Worm (Caenorhabditis elegans) whole organism, L2 larva: ENCODE data around the gene sri-45.
"Not testable (repeated sequence)": the region's sequence is repeated elsewhere in the genome, so short reads cannot be mapped to it uniquely, and the experiment has no call there.

Experiments
- C34F6.9 ChIP-seq: fragments of 150-350 bp; optimal IDR thresholded peaks from 2 replicates; lab custom pipeline; 2014; ENCODE audit warnings: missing biosample characterization, missing genetic modification characterization
- F13H6.1 ChIP-seq: sonication (generic microtip); optimal IDR thresholded peaks from 2 replicates; lab custom pipeline; 2016; ENCODE audit warnings: missing genetic modification characterization, missing compliant biosample characterization
- R02D3.7 ChIP-seq: fragments of 150-350 bp; optimal IDR thresholded peaks from 2 replicates; lab custom pipeline; 2014; ENCODE audit warnings: missing biosample characterization, missing genetic modification characterization
- Y55F3AM.14 ChIP-seq: fragments of 200-800 bp; sonication (Bioruptor generic); optimal IDR thresholded peaks from 2 replicates; lab custom pipeline; 2018; ENCODE audit warnings: mild to moderate bottlenecking, missing genetic modification characterization, missing compliant biosample characterization
- alr-1 ChIP-seq: fragments of 150-350 bp; optimal IDR thresholded peaks from 2 replicates; lab custom pipeline; 2014; ENCODE audit warnings: missing biosample characterization, missing genetic modification characterization
- aly-2 ChIP-seq: fragments of 150-350 bp; optimal IDR thresholded peaks from 2 replicates; lab custom pipeline; 2014; ENCODE audit warnings: missing biosample characterization, missing genetic modification characterization
- blmp-1 ChIP-seq: sonication (generic microtip); optimal IDR thresholded peaks from 2 replicates; lab custom pipeline; 2017; ENCODE audit warnings: missing genetic modification characterization, mild to moderate bottlenecking, missing compliant biosample characterization, antibody characterized with exemption, moderate library complexity; ENCODE audit not compliant: insufficient read depth
- ceh-16 ChIP-seq: fragments of 150-350 bp; optimal IDR thresholded peaks from 2 replicates; lab custom pipeline; 2014; ENCODE audit warnings: missing biosample characterization, missing genetic modification characterization
- ceh-82 ChIP-seq: fragments of 150-350 bp; optimal IDR thresholded peaks from 2 replicates; lab custom pipeline; 2014; ENCODE audit warnings: missing biosample characterization, missing genetic modification characterization
- crh-2 ChIP-seq: sonication (generic microtip); optimal IDR thresholded peaks from 2 replicates; lab custom pipeline; 2017; ENCODE audit warnings: missing biosample characterization, missing genetic modification characterization
- dmd-4 ChIP-seq: sonication (generic microtip); optimal IDR thresholded peaks from 2 replicates; lab custom pipeline; 2017; ENCODE audit warnings: missing biosample characterization, missing genetic modification characterization
- egl-27 ChIP-seq: sonication (generic microtip); optimal IDR thresholded peaks from 3 replicates; lab custom pipeline; 2017; ENCODE audit warnings: missing biosample characterization, missing genetic modification reagents, missing genetic modification characterization
- fos-1 ChIP-seq: fragments of 150-350 bp; optimal IDR thresholded peaks from 2 replicates; lab custom pipeline; 2014; ENCODE audit warnings: missing biosample characterization, missing genetic modification characterization
- gmeb-1 ChIP-seq: fragments of 150-350 bp; optimal IDR thresholded peaks from 2 replicates; lab custom pipeline; 2014; ENCODE audit warnings: missing biosample characterization, missing genetic modification characterization
- lin-11 ChIP-seq: fragments of 150-350 bp; sonication (generic microtip); optimal IDR thresholded peaks from 2 replicates; lab custom pipeline; 2014; ENCODE audit warnings: missing biosample characterization, missing genetic modification characterization, inconsistent platforms, mixed read lengths
- lin-13 ChIP-seq: fragments of 150-350 bp; optimal IDR thresholded peaks from 2 replicates; lab custom pipeline; 2014; ENCODE audit warnings: missing biosample characterization, missing genetic modification reagents, missing genetic modification characterization
- lsy-2 ChIP-seq, 2 experiments: fragments of 150-350 bp in 1 of 2; sonication (generic microtip) in 1 of 2; optimal IDR thresholded peaks; 2 replicates each; lab custom pipeline; 2014 to 2017; ENCODE audit warnings: missing biosample characterization in 2 of 2, missing genetic modification characterization in 2 of 2
- mab-5 ChIP-seq: fragments of 150-350 bp; optimal IDR thresholded peaks from 2 replicates; lab custom pipeline; 2014; ENCODE audit warnings: missing biosample characterization, missing genetic modification characterization
- mbf-1 ChIP-seq: sonication (generic microtip); optimal IDR thresholded peaks from 2 replicates; lab custom pipeline; 2017; ENCODE audit warnings: missing biosample characterization, missing genetic modification characterization
- nhr-10 ChIP-seq: sonication (generic microtip); optimal IDR thresholded peaks from 2 replicates; lab custom pipeline; 2017; ENCODE audit warnings: missing biosample characterization, missing genetic modification characterization
- nhr-129 ChIP-seq: fragments of 150-350 bp; optimal IDR thresholded peaks from 2 replicates; lab custom pipeline; 2014; ENCODE audit warnings: missing biosample characterization, missing genetic modification characterization
- nhr-21 ChIP-seq: fragments of 150-350 bp; optimal IDR thresholded peaks from 2 replicates; lab custom pipeline; 2014; ENCODE audit warnings: missing biosample characterization, missing genetic modification characterization
- nhr-23 ChIP-seq: fragments of 150-350 bp; optimal IDR thresholded peaks from 2 replicates; lab custom pipeline; 2014; ENCODE audit warnings: missing biosample characterization, missing genetic modification reagents, missing genetic modification characterization
- nhr-237 ChIP-seq: fragments of 150-350 bp; optimal IDR thresholded peaks from 2 replicates; lab custom pipeline; 2014; ENCODE audit warnings: missing biosample characterization, missing genetic modification characterization
- nhr-25 ChIP-seq: fragments of 150-350 bp; sonication (generic microtip); optimal IDR thresholded peaks from 3 replicates; lab custom pipeline; 2014; ENCODE audit warnings: missing biosample characterization, missing genetic modification characterization
- nhr-6 ChIP-seq: fragments of 150-350 bp; optimal IDR thresholded peaks from 2 replicates; lab custom pipeline; 2014; ENCODE audit warnings: missing biosample characterization, missing genetic modification characterization
- nhr-77 ChIP-seq: fragments of 150-350 bp; optimal IDR thresholded peaks from 2 replicates; lab custom pipeline; 2014; ENCODE audit warnings: missing biosample characterization, missing genetic modification characterization
- peb-1 ChIP-seq: fragments of 150-350 bp; optimal IDR thresholded peaks from 2 replicates; lab custom pipeline; 2014; ENCODE audit warnings: missing biosample characterization, missing genetic modification characterization
- sem-4 ChIP-seq: fragments of 150-350 bp; optimal IDR thresholded peaks from 2 replicates; lab custom pipeline; 2014; ENCODE audit warnings: missing biosample characterization, missing genetic modification reagents, missing genetic modification characterization
- skn-1 ChIP-seq: sonication (generic microtip); optimal IDR thresholded peaks from 2 replicates; lab custom pipeline; 2017; ENCODE audit warnings: missing biosample characterization, missing genetic modification characterization
- sma-3 ChIP-seq: sonication (generic microtip); optimal IDR thresholded peaks from 2 replicates; lab custom pipeline; 2016; ENCODE audit warnings: missing genetic modification reagents, missing genetic modification characterization, missing compliant biosample characterization
- sma-9 ChIP-seq, 2 experiments: fragments of 150-350 bp in 1 of 2; sonication (generic microtip) in 1 of 2; optimal IDR thresholded peaks; 2 replicates each; lab custom pipeline; 2014 to 2016; ENCODE audit warnings: missing genetic modification characterization in 2 of 2, mild to moderate bottlenecking in 1 of 2, missing biosample characterization in 1 of 2, missing compliant biosample characterization in 1 of 2, missing genetic modification reagents in 1 of 2, moderate library complexity in 1 of 2
- snpc-4 ChIP-seq: fragments of 150-350 bp; optimal IDR thresholded peaks from 2 replicates; lab custom pipeline; 2014; ENCODE audit warnings: missing biosample characterization, missing genetic modification characterization
- unc-55 ChIP-seq: fragments of 150-350 bp; sonication (generic microtip); optimal IDR thresholded peaks from 3 replicates; lab custom pipeline; 2014; ENCODE audit warnings: missing biosample characterization, missing genetic modification reagents, missing genetic modification characterization
- unc-62 ChIP-seq: fragments of 150-350 bp; optimal IDR thresholded peaks from 2 replicates; lab custom pipeline; 2014; ENCODE audit warnings: missing biosample characterization, missing genetic modification reagents, missing genetic modification characterization

sri-45 gene

DNA sequence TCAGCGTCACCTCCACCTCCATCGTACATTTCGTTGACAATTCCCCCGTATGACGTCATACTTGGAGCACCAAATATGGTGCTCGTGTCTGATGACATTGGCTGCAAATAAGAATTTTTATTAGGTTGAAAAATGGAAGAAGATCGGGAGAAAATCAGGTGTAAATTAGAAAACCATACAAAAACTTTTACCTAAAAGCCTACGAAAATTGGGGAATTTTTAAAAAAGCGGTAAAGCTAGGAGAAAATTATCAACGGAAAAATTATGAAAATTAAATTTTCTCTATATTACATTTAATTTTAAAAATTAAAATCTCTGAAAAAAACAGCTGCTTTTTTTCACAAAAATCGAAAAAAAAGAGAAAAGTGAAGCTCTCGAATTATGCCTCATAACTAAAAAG, 37.2 kb downstream of the sri-45 start, which contains the start of gene T04B8.5:
Gene T04B8.5, minus strand, starts transcription at position 101 of the 400 bp plus-strand sequence.
- TF ChIP-seq unc-62 (GFP tag; lab: Kevin White, UChicago) (no peak), peb-1 (tag; lab: Kevin White, UChicago) (no peak)

DNA sequence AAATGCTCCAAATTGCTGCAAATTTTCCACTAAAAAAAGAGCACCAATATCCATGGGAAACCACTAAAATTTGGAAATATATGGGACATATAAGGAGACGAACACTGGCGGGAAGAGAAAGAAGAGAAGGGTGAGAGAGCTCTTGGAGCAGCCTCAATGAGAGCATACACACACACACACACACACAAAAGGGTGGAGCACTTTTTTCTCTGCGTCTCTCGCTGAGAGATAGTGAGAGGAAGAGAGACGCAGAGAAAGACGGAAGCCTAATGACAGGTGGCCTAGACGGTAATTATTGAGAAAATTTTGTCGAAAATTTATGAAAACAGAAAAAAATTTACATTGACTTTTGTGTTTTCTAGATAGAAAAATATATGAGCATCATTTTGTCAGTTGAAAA, 39.1 kb downstream of the sri-45 start:
- TF ChIP-seq unc-55 (peak; percentile 59), nhr-23 (tag; lab: Kevin White, UChicago) (no peak), sem-4 (tag; lab: Kevin White, UChicago) (no peak), nhr-129 (tag; lab: Kevin White, UChicago) (peak; percentile 35), crh-2 (no peak), alr-1 (no peak), nhr-6 (no peak), fos-1 (peak; percentile 61), egl-27 (no peak), snpc-4 (tag; lab: Kevin White, UChicago) (no peak), blmp-1 (tag; lab: Kevin White, UChicago) (no peak), skn-1 (tag; lab: Kevin White, UChicago) (no peak), nhr-10 (tag; lab: Kevin White, UChicago) (no peak), nhr-21 (tag; lab: Kevin White, UChicago) (no peak), sma-9 (GFP tag; optimal IDR thresholded peaks at IDR 0.05; lab: Kevin White, UChicago) (peak; percentile 19), sma-9 (tag; optimal IDR thresholded peaks at IDR 0.05; lab: Kevin White, UChicago) (no peak), mab-5 (tag; lab: Kevin White, UChicago) (peak; percentile 4), peb-1 (tag; lab: Kevin White, UChicago) (no peak), nhr-25 (tag; lab: Kevin White, UChicago) (no peak), mbf-1 (tag; lab: Kevin White, UChicago) (no peak), lin-13 (GFP tag; lab: Kevin White, UChicago) (peak; percentile 33), F13H6.1 (tag; lab: Kevin White, UChicago) (peak; percentile 29), ceh-16 (no peak), sma-3 (GFP tag; lab: Kevin White, UChicago) (no peak), C34F6.9 (tag; lab: Kevin White, UChicago) (peak; percentile 43), ceh-82 (tag; lab: Kevin White, UChicago) (no peak), unc-62 (GFP tag; lab: Kevin White, UChicago) (no peak)

DNA sequence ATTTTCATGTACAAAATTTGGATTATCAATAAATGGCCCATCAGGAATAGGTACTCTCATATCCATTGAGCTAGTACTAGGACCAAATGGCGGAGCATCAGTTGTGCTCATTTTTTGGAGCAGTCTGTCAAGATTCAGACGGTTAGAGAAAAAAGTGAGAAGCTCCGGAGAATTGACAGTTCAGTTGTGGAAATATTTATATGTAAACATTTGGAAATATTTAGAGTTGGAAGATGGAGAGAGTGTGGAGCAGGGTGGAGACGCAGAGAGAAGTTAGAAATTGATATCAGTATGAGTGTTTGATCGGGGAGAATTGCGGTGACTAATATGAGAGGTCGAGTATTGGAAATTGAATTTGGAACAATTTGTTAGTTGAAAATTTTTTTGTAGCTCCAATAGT, 40.5 kb downstream of the sri-45 start:
- no peak for TF ChIP-seq R02D3.7 (tag; lab: Kevin White, UChicago)
- TF ChIP-seq gmeb-1 = peak; percentile 41
- TF ChIP-seq crh-2 = peak; percentile 14
- TF ChIP-seq fos-1 = peak; percentile 96
- TF ChIP-seq, all 48 proteins: peak for 3

DNA sequence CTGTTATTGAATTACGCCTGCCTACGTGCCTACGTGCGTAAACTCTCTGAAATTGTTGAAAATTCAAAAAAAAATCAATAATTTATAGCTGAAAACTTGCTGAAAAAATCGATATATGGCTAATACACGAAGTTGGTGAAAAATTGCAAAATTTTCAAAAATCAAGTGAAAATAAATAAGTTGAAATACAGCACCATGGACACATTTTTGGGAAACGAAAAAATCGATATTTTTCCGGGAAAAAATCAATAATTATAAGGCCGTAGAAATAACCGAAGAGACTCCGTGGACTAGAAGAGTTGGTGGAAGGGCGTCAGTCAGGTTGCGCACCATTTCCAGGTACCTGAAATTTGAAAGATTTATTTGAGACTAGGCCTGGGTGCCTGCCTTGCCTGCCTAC, 46.9 kb downstream of the sri-45 start:
- TF ChIP-seq C34F6.9 (tag; lab: Kevin White, UChicago) (no peak), nhr-6 (no peak), lin-13 (GFP tag; lab: Kevin White, UChicago) (no peak), R02D3.7 (tag; lab: Kevin White, UChicago) (no peak), unc-62 (GFP tag; lab: Kevin White, UChicago) (no peak), nhr-237 (tag; lab: Kevin White, UChicago) (no peak), nhr-25 (tag; lab: Kevin White, UChicago) (no peak), nhr-129 (tag; lab: Kevin White, UChicago) (no peak), fos-1 (no peak), aly-2 (tag; lab: Kevin White, UChicago) (no peak), sma-3 (GFP tag; lab: Kevin White, UChicago) (no peak), nhr-77 (tag; lab: Kevin White, UChicago) (no peak), mbf-1 (tag; lab: Kevin White, UChicago) (no peak), Y55F3AM.14 (GFP tag; lab: Kevin White, UChicago) (no peak), nhr-21 (tag; lab: Kevin White, UChicago) (no peak), lin-11 (no peak)

DNA sequence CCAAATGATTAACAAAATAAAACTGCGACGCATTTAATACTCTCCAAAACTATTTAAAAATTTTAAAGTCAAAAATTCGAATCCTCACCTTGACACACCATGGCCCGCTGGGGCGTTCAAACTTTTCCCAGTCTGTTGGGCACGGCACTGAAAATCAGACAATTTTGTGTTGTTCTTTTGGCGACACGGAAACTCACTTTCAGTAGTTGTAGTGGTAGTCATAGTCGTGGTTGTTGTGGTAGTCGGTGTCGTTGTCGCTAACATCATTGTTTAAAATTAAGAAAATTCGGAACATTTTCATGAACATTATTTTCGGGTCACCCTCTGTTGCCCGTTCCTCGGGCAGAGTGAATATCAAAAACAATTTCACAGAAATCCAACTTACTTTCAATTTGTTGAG, 49.2 kb downstream of the sri-45 start, which contains the start of gene clec-118:
Gene clec-118, minus strand, starts transcription at position 101 of the 400 bp plus-strand sequence.
- not testable (repeated sequence) for TF ChIP-seq dmd-4 (tag; lab: Kevin White, UChicago); lsy-2 (tag; optimal IDR thresholded peaks at IDR 0.05; lab: Kevin White, UChicago); lin-11
- TF ChIP-seq, all 48 proteins: peak for 0; not testable (repeated sequence) for 48
